Fruit fly (Drosophila melanogaster): Measurements from ENCODE around the gene CG12992.

The CG12992 gene

DNA sequence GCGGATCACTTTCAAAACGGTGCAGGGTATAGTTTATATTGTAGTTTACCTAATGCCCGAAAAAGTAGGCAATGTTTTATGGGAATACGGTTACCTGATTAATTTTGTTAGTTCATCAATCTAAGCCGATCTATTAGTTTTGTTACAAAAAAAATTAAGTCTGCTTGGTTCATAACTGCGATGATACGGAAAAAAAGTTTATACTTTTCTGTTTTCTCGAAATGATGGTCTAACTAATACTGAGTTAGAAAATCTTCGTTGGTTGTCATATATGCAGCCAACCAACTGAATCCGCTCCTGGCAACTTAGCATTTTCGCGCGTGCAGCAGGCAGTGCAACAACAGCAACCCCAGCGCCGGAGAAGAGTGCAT is 26.7 kb upstream of the CG12992 start:
- TF ChIP-seq CG4496 (GFP tag; IDR thresholded peaks at IDR 0.05) (peak; percentile 82), CG8301 (tag; optimal IDR thresholded peaks at IDR 0.05) (peak; percentile 96), CG32121 (GFP tag; IDR thresholded peaks at IDR 0.05) (peak; percentile 86), CG15710 (tag; optimal IDR thresholded peaks at IDR 0.05) (peak; percentile 96), CG12605 (GFP tag; IDR thresholded peaks at IDR 0.05) (peak; percentile 57; the same call in 1 of the 2 replicates), CG10348 (GFP tag; IDR thresholded peaks at IDR 0.05) (peak; percentile 79), rn (GFP tag; IDR thresholded peaks at IDR 0.05) (peak; percentile 79), EcR (GFP tag; optimal IDR thresholded peaks at IDR 0.05) (no peak), CG9948 (tag; optimal IDR thresholded peaks at IDR 0.05) (peak; percentile 98), fd96Ca (GFP tag; IDR thresholded peaks at IDR 0.05) (peak; percentile 83; the same call in 2 of the 3 replicates), Pif1B (GFP tag; optimal IDR thresholded peaks at IDR 0.05) (peak; percentile 88), CG17806 (tag; optimal IDR thresholded peaks at IDR 0.05) (peak; percentile 94), CG34367 (tag; optimal IDR thresholded peaks at IDR 0.05) (peak; percentile 93), CG13204 (GFP tag; optimal IDR thresholded peaks at IDR 0.05) (peak; percentile 78), Snoo (tag; optimal IDR thresholded peaks at IDR 0.05) (peak; percentile 96), Ets98B (GFP tag; IDR thresholded peaks at IDR 0.05) (peak; percentile 74), D1 (tag; optimal IDR thresholded peaks at IDR 0.05) (peak; percentile 92), CG14655 (GFP tag; optimal IDR thresholded peaks at IDR 0.05) (peak; percentile 98), CG8159 (tag; optimal IDR thresholded peaks at IDR 0.05) (peak; percentile 98), Pif1A (GFP tag; optimal IDR thresholded peaks at IDR 0.05) (peak; percentile 93), gl (tag; optimal IDR thresholded peaks at IDR 0.05) (peak; percentile 76)

DNA sequence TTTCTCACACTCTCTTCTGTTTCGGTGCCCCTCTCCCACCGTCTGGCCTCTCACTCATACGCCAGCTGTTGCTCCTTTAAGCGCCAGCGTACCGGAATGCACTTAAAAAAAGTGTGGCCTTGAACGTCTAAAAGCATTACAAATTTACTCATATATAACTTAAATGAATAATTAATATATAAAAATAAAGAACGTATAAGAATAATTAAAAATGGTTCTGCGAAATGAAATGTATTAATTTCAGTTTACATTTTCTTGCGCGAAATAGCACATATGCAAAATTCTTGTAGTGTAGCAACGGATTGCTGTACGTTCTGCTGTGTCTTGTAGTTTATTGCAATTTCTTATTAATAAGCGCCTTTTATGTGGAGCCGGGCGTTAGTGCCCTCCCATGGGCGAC is 26.1 kb upstream of the CG12992 start:
- TF ChIP-seq CG13204 (GFP tag; optimal IDR thresholded peaks at IDR 0.05) = peak; percentile 63
- TF ChIP-seq CG17806 (tag; optimal IDR thresholded peaks at IDR 0.05) = peak; percentile 85
- no peak for TF ChIP-seq CG10348 (GFP tag; IDR thresholded peaks at IDR 0.05)
- TF ChIP-seq CG8159 (tag; optimal IDR thresholded peaks at IDR 0.05) = peak; percentile 85
- TF ChIP-seq CG8301 (tag; optimal IDR thresholded peaks at IDR 0.05) = peak; percentile 78
- peak; percentile 80 for TF ChIP-seq Pif1B (GFP tag; optimal IDR thresholded peaks at IDR 0.05)
- TF ChIP-seq CG15710 (tag; optimal IDR thresholded peaks at IDR 0.05) = peak; percentile 77
- TF ChIP-seq D1 (tag; optimal IDR thresholded peaks at IDR 0.05) = peak; percentile 83
- TF ChIP-seq EcR (GFP tag; optimal IDR thresholded peaks at IDR 0.05) = no peak
- TF ChIP-seq CG12605 (GFP tag; IDR thresholded peaks at IDR 0.05) = peak; percentile 38; the same call in 1 of the 2 replicates
- TF ChIP-seq CG14655 (GFP tag; optimal IDR thresholded peaks at IDR 0.05) = peak; percentile 88
- peak; percentile 67 for TF ChIP-seq Pif1A (GFP tag; optimal IDR thresholded peaks at IDR 0.05)
- TF ChIP-seq CG4496 (GFP tag; IDR thresholded peaks at IDR 0.05) = peak; percentile 50; the same call in 1 of the 3 replicates
- TF ChIP-seq CG9948 (tag; optimal IDR thresholded peaks at IDR 0.05) = peak; percentile 84
- 0 out of 3 replicates have a peak, but pooled peaks have one; percentile 42 for TF ChIP-seq fd96Ca (GFP tag; IDR thresholded peaks at IDR 0.05)
- no peak for TF ChIP-seq CG32121 (GFP tag; IDR thresholded peaks at IDR 0.05)
- peak; percentile 62 for TF ChIP-seq Snoo (tag; optimal IDR thresholded peaks at IDR 0.05)
- peak; percentile 72 for TF ChIP-seq CG34367 (tag; optimal IDR thresholded peaks at IDR 0.05)
- peak; percentile 37 for TF ChIP-seq Ets98B (GFP tag; IDR thresholded peaks at IDR 0.05)
- peak; percentile 20 for TF ChIP-seq gl (tag; optimal IDR thresholded peaks at IDR 0.05)
- TF ChIP-seq rn (GFP tag; IDR thresholded peaks at IDR 0.05) = no peak

DNA sequence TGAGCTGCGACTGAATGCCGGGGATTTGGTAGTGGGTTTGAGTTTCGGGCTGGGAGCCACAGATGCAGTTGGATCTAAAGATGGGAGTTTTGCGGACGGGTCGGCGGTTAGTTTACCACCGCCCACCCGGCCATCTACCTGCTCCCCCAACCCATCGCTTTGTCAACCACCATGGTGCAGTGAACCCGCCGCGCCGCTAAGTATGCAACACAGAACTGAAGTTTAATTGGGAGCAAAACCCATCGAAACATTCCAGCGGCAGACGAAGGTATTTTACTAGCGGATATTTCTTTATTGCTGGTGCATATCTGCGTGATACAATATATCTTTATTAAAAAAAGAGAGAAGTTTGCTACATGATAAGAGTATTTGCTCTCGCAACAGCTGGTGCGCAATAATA is 22.5 kb upstream of the CG12992 start:
- TF ChIP-seq CG13204 (GFP tag; optimal IDR thresholded peaks at IDR 0.05) (no peak), CG34367 (tag; optimal IDR thresholded peaks at IDR 0.05) (no peak), EcR (GFP tag; optimal IDR thresholded peaks at IDR 0.05) (peak; percentile 82)

DNA sequence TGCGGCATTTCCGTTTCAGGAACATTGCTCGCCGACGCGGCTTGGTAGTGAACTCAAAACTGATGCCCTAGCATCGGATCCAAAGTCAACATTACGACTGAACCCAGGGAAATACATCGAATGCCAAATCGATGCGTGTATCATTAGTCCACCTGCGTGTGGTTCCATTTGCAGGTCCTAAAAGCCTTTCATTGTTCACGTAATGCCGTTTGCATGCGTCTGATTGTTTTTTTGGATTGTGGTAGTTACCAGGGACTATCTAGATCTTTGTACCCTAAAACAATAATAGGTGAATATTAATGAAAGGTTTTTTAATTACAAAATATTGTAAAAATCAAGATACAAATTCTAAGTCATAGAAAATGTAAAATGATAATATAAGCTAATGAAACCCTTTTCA is 19.5 kb upstream of the CG12992 start, which contains the start of gene ppk23:
TSS of gene ppk23 (minus strand) at position 101 of the 400 bp plus-strand sequence.
- TF ChIP-seq CG32121 (GFP tag; IDR thresholded peaks at IDR 0.05) = no peak
- TF ChIP-seq EcR (GFP tag; optimal IDR thresholded peaks at IDR 0.05) = no peak

dm6 chrX:17570912-17571609 is 17.6 kb upstream of the CG12992 start:
- TF ChIP-seq CG13204 (GFP tag; optimal IDR thresholded peaks at IDR 0.05) = peak; percentile 0
- peak; percentile 59 for TF ChIP-seq Pif1B (GFP tag; optimal IDR thresholded peaks at IDR 0.05)
- no peak for TF ChIP-seq D1 (tag; optimal IDR thresholded peaks at IDR 0.05)
- TF ChIP-seq CG14655 (GFP tag; optimal IDR thresholded peaks at IDR 0.05) = peak; percentile 65
- no peak for TF ChIP-seq rn (GFP tag; IDR thresholded peaks at IDR 0.05)
- peak; percentile 63 for TF ChIP-seq Snoo (tag; optimal IDR thresholded peaks at IDR 0.05)
- no peak for TF ChIP-seq CG32121 (GFP tag; IDR thresholded peaks at IDR 0.05)
- no peak for TF ChIP-seq CG10348 (GFP tag; IDR thresholded peaks at IDR 0.05)
- peak; percentile 55 for TF ChIP-seq Pif1A (GFP tag; optimal IDR thresholded peaks at IDR 0.05)
- TF ChIP-seq CG12605 (GFP tag; IDR thresholded peaks at IDR 0.05) = no peak
- peak; percentile 39 for TF ChIP-seq CG8159 (tag; optimal IDR thresholded peaks at IDR 0.05)
- TF ChIP-seq Ets98B (GFP tag; IDR thresholded peaks at IDR 0.05) = 0 out of 2 replicates have a peak, but pooled peaks have one; percentile 10
- TF ChIP-seq fd96Ca (GFP tag; IDR thresholded peaks at IDR 0.05) = no peak
- TF ChIP-seq gl (tag; optimal IDR thresholded peaks at IDR 0.05) = peak; percentile 35
- peak; percentile 25 for TF ChIP-seq CG34367 (tag; optimal IDR thresholded peaks at IDR 0.05)
- peak; percentile 42 for TF ChIP-seq CG15710 (tag; optimal IDR thresholded peaks at IDR 0.05)
- peak; percentile 40 for TF ChIP-seq CG8301 (tag; optimal IDR thresholded peaks at IDR 0.05)
- no peak for TF ChIP-seq EcR (GFP tag; optimal IDR thresholded peaks at IDR 0.05)
- peak; percentile 48 for TF ChIP-seq CG9948 (tag; optimal IDR thresholded peaks at IDR 0.05)
- TF ChIP-seq CG17806 (tag; optimal IDR thresholded peaks at IDR 0.05) = peak; percentile 10
- no peak for TF ChIP-seq CG4496 (GFP tag; IDR thresholded peaks at IDR 0.05)

Measured in whole organism, pupa.